Worm (Caenorhabditis elegans) whole organism, L1 larva: ENCODE measurements around the gene tmem-132.

ENCODE experiments used
- C04F5.9 ChIP-seq: sonication (generic microtip); optimal IDR thresholded peaks from 2 replicates; lab custom pipeline; 2016; ENCODE audit warnings: missing genetic modification characterization, missing compliant biosample characterization
- aha-1 ChIP-seq: fragments of 150-350 bp; optimal IDR thresholded peaks from 2 replicates; lab custom pipeline; 2014; ENCODE audit warnings: missing biosample characterization, missing genetic modification characterization
- ama-1 ChIP-seq: fragments of 150-350 bp; optimal IDR thresholded peaks from 2 replicates; lab custom pipeline; 2014
- fkh-10 ChIP-seq: sonication (generic microtip); optimal IDR thresholded peaks from 2 replicates; lab custom pipeline; 2017; ENCODE audit warnings: missing biosample characterization, missing genetic modification reagents, missing genetic modification characterization
- jun-1 ChIP-seq: fragments of 150-350 bp; optimal IDR thresholded peaks from 2 replicates; lab custom pipeline; 2014; ENCODE audit warnings: missing biosample characterization, missing genetic modification reagents, missing genetic modification characterization
- lin-15B ChIP-seq: fragments of 150-350 bp; sonication (generic microtip); optimal IDR thresholded peaks from 3 replicates; lab custom pipeline; 2014; ENCODE audit warnings: missing biosample characterization, missing genetic modification characterization
- lin-35 ChIP-seq, 2 experiments: fragments of 150-350 bp; optimal IDR thresholded peaks; 2 replicates each; lab custom pipeline; 2014; ENCODE audit warnings: missing biosample characterization in 2 of 2, missing genetic modification characterization in 2 of 2, missing genetic modification reagents in 2 of 2
- mab-9 ChIP-seq: fragments of 200-800 bp; sonication (Bioruptor generic); IDR thresholded peaks from 2 replicates; pipeline ENCODE4 v1.3.6; 2022; ENCODE audit warnings: missing genetic modification reagents, missing genetic modification characterization, missing compliant biosample characterization
- nhr-28 ChIP-seq: fragments of 150-350 bp; optimal IDR thresholded peaks from 2 replicates; lab custom pipeline; 2014; ENCODE audit warnings: missing biosample characterization, missing genetic modification characterization
- pqm-1 ChIP-seq: sonication (generic microtip); optimal IDR thresholded peaks from 3 replicates; lab custom pipeline; 2017; ENCODE audit warnings: missing biosample characterization, missing genetic modification characterization
- sptf-1 ChIP-seq: fragments of 150-350 bp; optimal IDR thresholded peaks from 2 replicates; lab custom pipeline; 2014; ENCODE audit warnings: missing biosample characterization, missing genetic modification characterization
- tbx-2 ChIP-seq: sonication (generic microtip); optimal IDR thresholded peaks from 2 replicates; lab custom pipeline; 2016; ENCODE audit warnings: missing genetic modification characterization, missing compliant biosample characterization
- unc-130 ChIP-seq: fragments of 150-350 bp; optimal IDR thresholded peaks from 2 replicates; lab custom pipeline; 2017; ENCODE audit warnings: missing biosample characterization, missing genetic modification characterization, inconsistent platforms

DNA sequence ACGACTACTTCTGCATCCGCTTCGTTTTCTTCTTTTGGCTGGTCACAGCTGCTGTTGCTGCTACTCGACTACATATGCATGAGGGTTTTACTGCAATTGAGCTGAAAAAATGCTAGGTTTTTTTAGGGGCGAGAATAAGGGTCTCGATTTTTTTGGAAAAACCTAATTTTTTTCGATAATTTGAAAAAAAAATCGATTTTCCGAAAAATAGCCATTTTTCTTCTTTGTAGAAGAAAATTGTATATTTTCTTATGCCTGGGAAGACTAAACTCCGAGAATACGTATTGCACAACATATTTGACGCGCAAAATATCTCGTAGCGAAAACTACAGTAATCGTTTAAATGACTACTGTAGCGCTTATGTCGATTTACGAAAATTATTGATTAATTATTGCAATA lies at the start of gene tmem-132:
- no peak for TF ChIP-seq mab-9 (GFP tag; lab: Robert Waterston, UW)
- no peak for TF ChIP-seq tbx-2
- no peak for TF ChIP-seq sptf-1
- no peak for TF ChIP-seq lin-15B (tag; lab: Kevin White, UChicago)
- TF ChIP-seq ama-1 (lab: Kevin White, UChicago), result no peak
- no peak for TF ChIP-seq unc-130 (tag; lab: Kevin White, UChicago)
- TF ChIP-seq C04F5.9 (tag; lab: Kevin White, UChicago), result no peak
- TF ChIP-seq aha-1 (tag; lab: Kevin White, UChicago), result no peak
- TF ChIP-seq lin-35 (GFP tag; optimal IDR thresholded peaks at IDR 0.05; lab: Kevin White, UChicago), result no peak
- TF ChIP-seq nhr-28 (tag; lab: Kevin White, UChicago), result no peak
- TF ChIP-seq jun-1 (tag; lab: Kevin White, UChicago), result no peak
- no peak for TF ChIP-seq fkh-10 (GFP tag; lab: Kevin White, UChicago)
- no peak for TF ChIP-seq pqm-1 (tag; lab: Kevin White, UChicago)
